Worm (Caenorhabditis elegans) whole organism, mixed stage, embryonic: ENCODE results near the gene mrps-28.

Source experiments
- bed-3 ChIP-seq: fragments of 200-800 bp; sonication (Bioruptor generic); optimal IDR thresholded peaks from 3 replicates; lab custom pipeline; 2018; ENCODE audit warnings: mild to moderate bottlenecking, missing genetic modification characterization, moderate library complexity, missing compliant biosample characterization
- cnd-1 ChIP-seq: fragments of 200-800 bp; sonication (Bioruptor generic); optimal IDR thresholded peaks from 2 replicates; lab custom pipeline; 2018; ENCODE audit warnings: mild to moderate bottlenecking, missing genetic modification characterization, missing compliant biosample characterization
- elt-3 ChIP-seq: fragments of 150-350 bp; optimal IDR thresholded peaks from 2 replicates; lab custom pipeline; 2014; ENCODE audit warnings: missing biosample characterization, missing genetic modification characterization
- flh-1 ChIP-seq: fragments of 200-800 bp; sonication (Bioruptor generic); optimal IDR thresholded peaks from 2 replicates; lab custom pipeline; 2018; ENCODE audit warnings: mild to moderate bottlenecking, missing genetic modification characterization, moderate library complexity, missing compliant biosample characterization
- mab-5 ChIP-seq: fragments of 150-350 bp; optimal IDR thresholded peaks from 2 replicates; lab custom pipeline; 2014; ENCODE audit warnings: missing biosample characterization, missing genetic modification characterization
- mep-1 ChIP-seq: fragments of 150-350 bp; optimal IDR thresholded peaks from 2 replicates; lab custom pipeline; 2017; ENCODE audit warnings: missing biosample characterization, missing genetic modification reagents, missing genetic modification characterization, inconsistent platforms
- nhr-237 ChIP-seq: fragments of 150-350 bp; optimal IDR thresholded peaks from 2 replicates; lab custom pipeline; 2014; ENCODE audit warnings: missing biosample characterization, missing genetic modification characterization
- nhr-76 ChIP-seq: sonication (generic microtip); optimal IDR thresholded peaks from 2 replicates; lab custom pipeline; 2017; ENCODE audit warnings: missing biosample characterization, missing genetic modification characterization
- sem-2 ChIP-seq: fragments of 200-800 bp; sonication (Bioruptor generic); optimal IDR thresholded peaks from 2 replicates; lab custom pipeline; 2018; ENCODE audit warnings: mild to moderate bottlenecking, missing genetic modification characterization, missing compliant biosample characterization
- snpc-4 ChIP-seq: fragments of 150-350 bp; optimal IDR thresholded peaks from 2 replicates; lab custom pipeline; 2014; ENCODE audit warnings: missing biosample characterization, missing genetic modification characterization
- unc-120 ChIP-seq: sonication (generic microtip); optimal IDR thresholded peaks from 2 replicates; lab custom pipeline; 2017; ENCODE audit warnings: missing genetic modification characterization, missing compliant biosample characterization; ENCODE audit not compliant: poor library complexity, severe bottlenecking
- unc-39 ChIP-seq: fragments of 150-350 bp; optimal IDR thresholded peaks from 2 replicates; lab custom pipeline; 2014; ENCODE audit warnings: missing biosample characterization, missing genetic modification characterization

ce11 chrV:19624749-19625148, 19.3 kb upstream of the mrps-28 start, which contains the start of gene dyf-19:
- no peak for TF ChIP-seq unc-39
- no peak for TF ChIP-seq bed-3 (GFP tag; lab: Kevin White, UChicago)
- no peak for TF ChIP-seq snpc-4 (tag; lab: Kevin White, UChicago)
- no peak for TF ChIP-seq nhr-237
- TF ChIP-seq nhr-76 (tag; lab: Kevin White, UChicago), result no peak
- TF ChIP-seq elt-3 (tag; lab: Kevin White, UChicago), result no peak
- TF ChIP-seq unc-120, result no peak
- no peak for TF ChIP-seq sem-2
- no peak for TF ChIP-seq mab-5 (tag; lab: Kevin White, UChicago)
- TF ChIP-seq cnd-1 (tag; lab: Kevin White, UChicago), result no peak
- no peak for TF ChIP-seq mep-1 (tag; lab: Kevin White, UChicago)
- no peak for TF ChIP-seq flh-1
